Fruit fly (Drosophila melanogaster) ovary, adult (tissue): Measurements from ENCODE around the gene CG8003.
A peak's percentile ranks its signal among the peaks of the same experiment; 100 is the strongest.

ENCODE experiments used
- CG17801 ChIP-seq: fragments of 200-800 bp; optimal IDR thresholded peaks from 2 replicates; lab custom pipeline; 2019; ENCODE audit warnings: missing biosample characterization, mild to moderate bottlenecking, missing genetic modification characterization, moderate library complexity; ENCODE audit not compliant: partially characterized antibody

Gene CG8003

dm6 chr3L:10652487-10652886, 8.8 kb upstream of the CG8003 start:
- TF ChIP-seq CG17801 (GFP tag; lab: Kevin White, UChicago) = no peak

DNA sequence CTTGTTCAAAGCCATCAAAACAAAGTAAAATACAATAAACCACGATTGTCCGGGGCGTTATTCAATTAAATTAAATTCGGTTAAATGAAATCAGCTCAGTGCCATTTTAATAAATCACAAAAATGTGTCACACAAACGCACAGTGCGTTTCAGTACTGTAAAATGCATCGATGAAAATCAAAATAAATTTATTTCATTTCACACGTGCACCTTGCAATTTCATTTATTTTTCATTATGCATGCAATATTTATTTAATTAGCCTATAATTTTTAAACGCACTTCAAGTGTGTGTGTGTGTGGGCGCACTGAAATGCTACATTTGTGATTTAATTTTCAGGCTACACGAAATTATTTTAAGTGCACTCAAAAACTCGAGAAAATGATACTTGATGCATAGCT, 6.8 kb upstream of the CG8003 start:
- no peak for TF ChIP-seq CG17801 (GFP tag; lab: Kevin White, UChicago)

dm6 chr3L:10656451-10657198, 4.7 kb upstream of the CG8003 start:
- TF ChIP-seq CG17801 (GFP tag; lab: Kevin White, UChicago) = no peak

dm6 chr3L:10657311-10657710, 4.0 kb upstream of the CG8003 start:
- TF ChIP-seq CG17801 (GFP tag; lab: Kevin White, UChicago) = no peak

dm6 chr3L:10658362-10659127, 2.7 kb upstream of the CG8003 start:
- TF ChIP-seq CG17801 (GFP tag; lab: Kevin White, UChicago) = no peak

- TF ChIP-seq CG17801 (GFP tag; lab: Kevin White, UChicago) = no peak
Observed at dm6 chr3L:10659524-10659923, 1.8 kb upstream of the CG8003 start.

DNA sequence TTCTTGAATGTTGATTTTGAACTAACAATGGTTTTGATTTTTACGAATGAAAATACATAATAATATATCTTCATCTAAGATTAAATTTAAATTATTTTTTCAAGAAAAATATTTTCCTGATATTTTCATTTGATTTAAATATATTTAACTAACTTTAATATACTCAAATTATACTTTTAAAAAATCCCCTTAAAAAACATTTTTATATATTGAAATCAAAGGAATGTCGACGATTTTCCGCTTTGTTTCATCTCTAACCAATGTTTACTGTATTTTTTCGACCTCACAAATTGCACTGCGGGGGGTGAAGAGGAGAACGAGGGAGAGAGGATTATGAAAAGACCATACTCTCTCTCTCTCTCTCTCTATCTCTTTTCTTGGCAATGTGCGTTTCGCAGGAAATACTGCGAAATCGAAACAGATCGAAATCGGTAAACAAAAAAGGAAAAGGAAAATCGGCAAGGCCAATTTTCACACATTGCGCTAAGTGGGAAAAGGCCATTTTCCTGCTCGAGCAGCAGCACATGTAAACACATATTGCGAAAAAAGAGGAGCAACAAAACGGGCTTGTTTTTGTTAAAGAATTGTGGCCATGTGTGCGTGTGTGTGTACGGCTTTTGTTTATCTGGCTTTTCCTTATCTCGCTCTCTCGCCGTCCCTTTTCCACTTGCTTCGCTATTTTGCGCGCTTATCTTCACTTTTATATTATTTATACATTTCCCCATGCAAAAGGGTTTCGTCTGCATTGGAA, 1.1 kb upstream of the CG8003 start:
- no peak for TF ChIP-seq CG17801 (GFP tag; lab: Kevin White, UChicago)

DNA sequence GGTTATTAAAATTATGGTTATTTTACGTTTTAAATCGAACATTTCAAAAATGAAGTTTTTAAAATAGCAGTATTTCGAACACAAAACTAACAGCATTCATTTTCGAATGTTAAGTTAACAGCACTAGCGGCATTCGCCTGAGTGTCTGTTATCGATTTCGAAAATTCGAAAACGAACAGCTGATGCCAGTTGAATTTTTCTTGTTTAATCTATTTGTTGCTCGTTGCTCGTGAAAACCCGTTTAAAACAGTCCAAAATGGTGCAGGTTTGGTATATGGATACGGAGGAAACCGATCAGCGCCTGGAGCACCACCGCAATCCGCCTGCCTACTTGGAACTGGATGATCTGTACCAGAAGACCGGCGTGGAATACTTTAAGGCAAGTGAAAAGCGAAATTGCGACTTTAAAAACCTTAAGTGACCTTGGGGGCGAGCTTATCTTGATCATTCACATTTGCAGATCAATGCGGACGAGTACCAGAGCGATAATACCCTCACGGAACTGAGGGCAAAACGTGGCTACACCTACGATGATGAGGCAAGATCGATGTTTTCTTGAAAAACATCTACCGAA, 2.0 kb downstream of the CG8003 start, which contains the start of gene Adi1:
Gene Adi1 (plus strand): TSS at position 187 of the 574 bp plus-strand sequence.
- no peak for TF ChIP-seq CG17801 (GFP tag; lab: Kevin White, UChicago)

DNA sequence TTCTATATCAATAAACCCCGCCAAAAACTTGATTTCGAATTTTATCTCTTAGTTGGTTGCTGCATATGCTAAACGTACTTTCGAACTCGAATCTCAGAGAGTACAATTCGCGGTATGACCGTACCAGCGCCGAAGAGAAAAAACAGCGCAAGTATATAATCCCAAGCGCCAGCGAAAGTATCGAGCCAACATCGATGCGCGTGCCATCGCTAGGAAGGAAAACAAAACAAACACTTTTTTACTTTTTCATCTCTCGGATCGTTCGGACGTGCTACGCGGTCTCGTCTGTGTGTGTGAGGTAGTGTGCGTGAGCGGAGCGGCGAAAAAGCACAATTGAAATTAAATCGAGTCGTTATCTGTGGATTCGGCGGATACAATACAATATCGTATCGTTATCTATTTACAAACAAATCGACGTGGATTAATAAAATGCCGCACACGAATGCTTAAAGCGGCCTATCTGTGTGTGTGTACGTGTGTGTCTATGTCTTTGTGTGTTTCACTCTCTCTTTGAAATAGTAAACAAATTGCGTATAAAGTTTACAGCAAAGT, 3.3 kb downstream of the CG8003 start, which contains the start of gene simj:
Gene simj (plus strand): TSS at position 229 of the 552 bp plus-strand sequence.
- peak; percentile 79 for TF ChIP-seq CG17801 (GFP tag; lab: Kevin White, UChicago)

dm6 chr3L:10665433-10666150, 4.3 kb downstream of the CG8003 start:
- peak; percentile 98 for TF ChIP-seq CG17801 (GFP tag; lab: Kevin White, UChicago)

DNA sequence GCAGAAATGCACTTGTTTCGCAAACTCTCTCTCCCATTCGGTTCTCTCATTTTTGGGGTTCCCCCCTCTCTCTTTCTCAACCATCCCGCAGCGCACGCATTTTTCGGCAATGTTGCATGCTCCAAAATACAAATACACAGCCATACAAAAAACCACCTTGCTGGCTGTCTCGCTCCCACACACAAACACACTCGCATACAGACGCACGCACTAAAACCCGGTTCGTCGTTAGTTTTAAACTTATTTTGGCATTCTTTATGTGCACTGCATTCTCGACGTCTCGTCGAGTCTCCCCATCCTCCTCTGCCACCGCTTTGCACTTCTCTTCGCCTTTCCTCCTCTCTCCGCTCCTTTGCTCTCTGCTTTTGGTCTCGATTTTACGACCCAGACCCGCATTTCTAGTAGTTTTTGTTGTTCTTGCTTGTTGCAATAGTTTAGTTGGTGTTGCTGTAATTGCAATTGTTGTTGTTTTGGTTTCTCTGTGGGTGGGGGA, 5.3 kb downstream of the CG8003 start:
- TF ChIP-seq CG17801 (GFP tag; lab: Kevin White, UChicago) = no peak

DNA sequence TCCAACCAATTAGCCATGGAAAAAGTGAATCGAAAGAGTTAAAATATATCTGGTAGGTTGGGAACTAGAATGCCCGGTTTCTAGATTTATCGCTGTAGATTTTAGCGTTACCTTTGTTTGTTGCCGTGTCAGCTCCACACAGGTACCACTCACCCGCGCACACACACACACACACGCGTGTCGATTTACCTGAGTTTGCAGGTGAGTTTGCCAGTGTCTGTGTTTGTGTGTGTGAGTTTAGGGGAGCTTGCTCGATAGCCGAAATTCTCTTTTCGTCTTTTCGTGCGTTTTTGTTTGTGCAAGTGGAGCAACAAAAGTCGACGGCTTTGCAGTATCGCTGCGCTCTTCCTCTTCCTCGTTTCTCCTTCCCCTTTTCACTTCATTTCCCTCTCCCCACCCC, 6.1 kb downstream of the CG8003 start:
- no peak for TF ChIP-seq CG17801 (GFP tag; lab: Kevin White, UChicago)

DNA sequence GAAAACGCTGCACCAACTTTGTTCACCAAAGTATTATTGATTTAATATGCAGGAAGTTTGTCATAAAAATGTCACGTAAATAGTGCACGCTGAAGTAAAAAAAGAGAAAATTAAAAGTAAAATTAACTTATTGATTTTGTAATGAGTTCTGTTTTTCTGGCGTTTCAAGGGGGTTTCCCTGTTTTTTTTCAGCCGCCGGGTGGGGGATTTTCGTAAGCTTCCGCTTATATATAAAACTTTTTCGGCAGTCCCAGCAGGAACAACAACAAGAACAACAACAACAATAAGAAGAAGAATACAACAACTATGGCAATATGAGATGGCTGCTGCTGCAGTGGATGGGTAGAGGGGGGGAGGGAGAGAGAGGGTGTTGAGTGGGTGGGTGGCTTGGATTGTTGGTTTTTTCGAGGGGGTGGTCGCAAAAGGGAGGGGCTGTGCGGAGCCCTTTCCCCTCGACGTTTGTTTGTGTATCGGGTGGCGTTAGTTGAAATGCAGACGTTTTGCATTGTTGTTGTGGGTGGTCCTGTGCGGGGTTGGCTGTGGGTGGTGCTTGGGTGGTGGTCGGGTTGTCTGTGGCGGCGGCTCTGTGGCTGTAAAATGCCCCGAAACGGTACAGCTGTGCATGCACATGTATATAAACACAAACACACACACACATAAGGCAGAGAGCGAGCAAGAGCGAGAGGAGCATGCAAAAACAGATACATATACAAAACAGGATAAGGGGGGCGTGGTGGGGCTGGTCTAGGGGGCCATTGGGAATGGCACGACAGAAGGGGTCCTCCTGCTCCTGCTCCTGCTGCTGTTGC, 8.5 kb downstream of the CG8003 start:
- no peak for TF ChIP-seq CG17801 (GFP tag; lab: Kevin White, UChicago)
